Worm (Caenorhabditis elegans): ENCODE measurements around the gene K02E2.6.
A peak's percentile ranks its signal among the peaks of the same experiment; 100 is the strongest.

Gene K02E2.6

ce11 chrV:20374484-20374883 lies 5.9 kb upstream of the K02E2.6 start (continued):
- no peak for TF ChIP-seq ztf-7 (tag; optimal IDR thresholded peaks at IDR 0.05)
- TF ChIP-seq hlh-11 (tag; optimal IDR thresholded peaks at IDR 0.05), result no peak
- TF ChIP-seq mdt-29 (GFP tag; IDR thresholded peaks at IDR 0.05), result no peak
- no peak for TF ChIP-seq spr-1 (tag; optimal IDR thresholded peaks at IDR 0.05)
- no peak for TF ChIP-seq mxl-2 (GFP tag; conservative IDR thresholded peaks at IDR 0.05)
- TF ChIP-seq daf-12 (tag; optimal IDR thresholded peaks at IDR 0.05), result no peak
- no peak for TF ChIP-seq snpc-4 (tag; optimal IDR thresholded peaks at IDR 0.05)
- TF ChIP-seq F44E2.7 (GFP tag; IDR thresholded peaks at IDR 0.05), result no peak
- no peak for TF ChIP-seq fkh-10 (GFP tag; optimal IDR thresholded peaks at IDR 0.05)
- no peak for TF ChIP-seq zag-1 (tag; optimal IDR thresholded peaks at IDR 0.05)
- no peak for TF ChIP-seq lin-29 (GFP tag; IDR thresholded peaks at IDR 0.05)

ce11 chrV:20375236-20375635 lies 5.1 kb upstream of the K02E2.6 start, which contains the start of gene ins-35:
ins-35 (plus strand) TSS chrV:20375536.
- no peak for TF ChIP-seq zfp-2 (tag; optimal IDR thresholded peaks at IDR 0.05)

- TF ChIP-seq unc-62 (GFP tag; optimal IDR thresholded peaks at IDR 0.05 in 1 of 2) (peak in 1 of 2 experiments; percentile 92), unc-62 (tag; optimal IDR thresholded peaks at IDR 0.05) (no peak), dmd-8 (GFP tag; IDR thresholded peaks at IDR 0.05) (no peak)
Observed at ce11 chrV:20376070-20376469, 4.3 kb upstream of the K02E2.6 start.

ce11 chrV:20383065-20383609 lies 2.8 kb downstream of the K02E2.6 start, which contains the start of gene K02E2.11:
K02E2.11 (plus strand) TSS chrV:20383315.
- no peak for TF ChIP-seq lin-39 (tag; optimal IDR thresholded peaks at IDR 0.05)
- no peak for TF ChIP-seq unc-39 (tag; optimal IDR thresholded peaks at IDR 0.05)
- TF ChIP-seq ztf-7 (tag; optimal IDR thresholded peaks at IDR 0.05), result no peak
- no peak for TF ChIP-seq Y48G9A.11 (GFP tag; IDR thresholded peaks at IDR 0.05)
- TF ChIP-seq skn-1 (tag; optimal IDR thresholded peaks at IDR 0.05), result no peak
- no peak for TF ChIP-seq daf-12 (tag; optimal IDR thresholded peaks at IDR 0.05)
- TF ChIP-seq tag-97 (GFP tag; IDR thresholded peaks at IDR 0.05), result no peak
- TF ChIP-seq tra-1 (GFP tag; IDR thresholded peaks at IDR 0.05), result no peak
- TF ChIP-seq F10B5.3 (tag; optimal IDR thresholded peaks at IDR 0.05), result no peak
- no peak for TF ChIP-seq Y75B8A.6 (GFP tag; IDR thresholded peaks at IDR 0.05)
- TF ChIP-seq hlh-11 (tag; optimal IDR thresholded peaks at IDR 0.05), result no peak
- no peak for TF ChIP-seq ZK546.5 (tag; optimal IDR thresholded peaks at IDR 0.05)
- no peak for TF ChIP-seq madf-5 (GFP tag; IDR thresholded peaks at IDR 0.05)
- TF ChIP-seq dpl-1 (GFP tag; optimal IDR thresholded peaks at IDR 0.05), result peak; percentile 27
- TF ChIP-seq R02D3.7 (tag; optimal IDR thresholded peaks at IDR 0.05), result no peak
- TF ChIP-seq ama-1 (optimal IDR thresholded peaks at IDR 0.05), result no peak
- TF ChIP-seq lin-15B (tag; optimal IDR thresholded peaks at IDR 0.05), result no peak
- TF ChIP-seq nhr-102 (tag; optimal IDR thresholded peaks at IDR 0.05), result no peak
- TF ChIP-seq lin-1 (GFP tag; IDR thresholded peaks at IDR 0.05), result no peak
- TF ChIP-seq F49E8.2 (tag; optimal IDR thresholded peaks at IDR 0.05; ENCODE audit: borderline replicate concordance), result no peak
- no peak for TF ChIP-seq spr-1 (tag; optimal IDR thresholded peaks at IDR 0.05)
- TF ChIP-seq daf-16 (GFP tag; optimal IDR thresholded peaks at IDR 0.05), result no peak
- TF ChIP-seq daf-16 (tag; optimal IDR thresholded peaks at IDR 0.05), result peak; percentile 9
- no peak for TF ChIP-seq dmd-9 (GFP tag; IDR thresholded peaks at IDR 0.05)
- TF ChIP-seq nhr-11 (tag; optimal IDR thresholded peaks at IDR 0.05), result peak; percentile 13
- no peak for TF ChIP-seq ceh-62 (tag; optimal IDR thresholded peaks at IDR 0.05)
- no peak for TF ChIP-seq cey-2 (tag; optimal IDR thresholded peaks at IDR 0.05; ENCODE audit: borderline replicate concordance, insufficient read depth)
- TF ChIP-seq nhr-48 (tag; optimal IDR thresholded peaks at IDR 0.05), result no peak
- no peak for TF ChIP-seq pha-4 (GFP tag; IDR thresholded peaks at IDR 0.05)
- TF ChIP-seq pha-4 (tag; optimal IDR thresholded peaks at IDR 0.05), result peak; percentile 25
- TF ChIP-seq php-3 (GFP tag; IDR thresholded peaks at IDR 0.05), result no peak
- TF ChIP-seq pqm-1 (tag; optimal IDR thresholded peaks at IDR 0.05), result no peak
- TF ChIP-seq daf-19 (GFP tag; conservative IDR thresholded peaks at IDR 0.05), result no peak
- TF ChIP-seq madf-9 (GFP tag; conservative IDR thresholded peaks at IDR 0.05), result no peak
- TF ChIP-seq T26A8.4 (GFP tag; IDR thresholded peaks at IDR 0.05), result no peak
- TF ChIP-seq dve-1 (tag; optimal IDR thresholded peaks at IDR 0.05; ENCODE audit: insufficient read depth), result peak; percentile 58
- no peak for TF ChIP-seq lin-13 (GFP tag; optimal IDR thresholded peaks at IDR 0.05)
